Fruit fly (Drosophila melanogaster) whole organism, wandering third instar larva: ENCODE data around the gene Mesh1.
A peak's percentile ranks its signal among the peaks of the same experiment; 100 is the strongest.

Experiments
- jim ChIP-seq: fragments of 175-275, 200-325 bp; sonication (Bioruptor generic); optimal IDR thresholded peaks from 2 replicates; lab custom pipeline; 2016; ENCODE audit warnings: missing biosample characterization, mild to moderate bottlenecking, missing genetic modification characterization
- rgr ChIP-seq: fragments of 200-800 bp; sonication (Bioruptor generic); optimal IDR thresholded peaks from 3 replicates; lab custom pipeline; 2016; ENCODE audit warnings: missing biosample characterization, mild to moderate bottlenecking, missing genetic modification characterization

dm6 chr3R:29157418-29158398, 44.6 kb downstream of the Mesh1 start, which contains the start of gene rdog:
- TF ChIP-seq rgr (GFP tag; lab: Kevin White, UChicago) = peak; percentile 86
- no peak for TF ChIP-seq jim
